Worm (Caenorhabditis elegans): ENCODE data around the gene icd-1.
A peak's percentile ranks its signal among the peaks of the same experiment; 100 is the strongest.
"Not testable (repeated sequence)": the region's sequence is repeated elsewhere in the genome, so short reads cannot be mapped to it uniquely, and the experiment has no call there.

The icd-1 gene

DNA sequence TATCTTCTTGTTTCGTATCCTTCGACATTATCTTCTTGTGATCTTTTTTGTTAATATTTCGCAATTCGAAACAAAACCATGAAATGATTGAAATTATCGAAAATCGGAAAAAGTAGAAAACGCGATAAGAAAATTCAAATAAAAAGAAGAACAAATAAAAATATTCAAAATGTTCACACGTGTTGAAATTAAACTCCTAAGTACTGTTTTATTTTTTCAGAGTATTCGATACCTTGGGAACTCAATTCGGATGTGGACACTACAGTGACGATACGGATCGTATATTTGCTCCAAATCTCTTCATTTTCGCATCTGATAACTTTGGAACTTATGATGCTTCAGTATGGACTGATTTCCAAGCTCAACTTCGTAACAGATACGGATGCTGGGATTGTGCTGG, 47.7 kb upstream of the icd-1 start, which contains the start of gene T19D12.5:
Gene T19D12.5 (minus strand): TSS at position 101 of the 400 bp plus-strand sequence.
- TF ChIP-seq ztf-25 (GFP tag; IDR thresholded peaks at IDR 0.05) (no peak), cebp-1 (GFP tag; IDR thresholded peaks at IDR 0.05) (no peak), cebp-1 (tag; optimal IDR thresholded peaks at IDR 0.05) (peak; percentile 13)

DNA sequence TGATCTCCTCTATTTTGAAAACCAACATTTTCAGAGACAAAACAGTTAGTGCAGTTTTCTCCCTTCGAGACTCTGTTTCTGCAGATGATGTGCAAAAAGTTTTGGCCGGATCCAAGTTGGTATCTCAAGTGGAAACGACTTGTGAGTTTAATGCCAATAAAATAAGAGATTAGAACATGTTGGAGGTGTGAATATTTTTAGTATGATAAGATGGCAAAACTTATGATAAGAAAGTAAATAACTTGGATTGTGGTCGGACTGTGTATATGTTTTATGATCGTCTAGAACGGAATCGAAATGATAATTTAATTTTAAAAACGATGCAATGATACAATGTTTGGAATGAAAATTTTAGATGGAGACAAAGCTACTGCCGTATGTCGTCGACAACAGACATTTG, 43.5 kb upstream of the icd-1 start:
- TF ChIP-seq ccch-3 (GFP tag; optimal IDR thresholded peaks at IDR 0.05) (no peak), rcor-1 (GFP tag; IDR thresholded peaks at IDR 0.05) (no peak), rpc-1 (optimal IDR thresholded peaks at IDR 0.05) (no peak), rpc-1 (tag; optimal IDR thresholded peaks at IDR 0.05) (no peak), B0019.2 (GFP tag; conservative IDR thresholded peaks at IDR 0.05) (no peak), lin-54 (GFP tag; optimal IDR thresholded peaks at IDR 0.05) (no peak), hlh-12 (tag; optimal IDR thresholded peaks at IDR 0.05) (no peak), zim-3 (tag; optimal IDR thresholded peaks at IDR 0.05) (no peak), C06A6.2 (GFP tag; conservative IDR thresholded peaks at IDR 0.05) (no peak), dpff-1 (tag; optimal IDR thresholded peaks at IDR 0.05) (no peak), cebp-1 (GFP tag; IDR thresholded peaks at IDR 0.05) (no peak), cebp-1 (tag; optimal IDR thresholded peaks at IDR 0.05) (no peak)

DNA sequence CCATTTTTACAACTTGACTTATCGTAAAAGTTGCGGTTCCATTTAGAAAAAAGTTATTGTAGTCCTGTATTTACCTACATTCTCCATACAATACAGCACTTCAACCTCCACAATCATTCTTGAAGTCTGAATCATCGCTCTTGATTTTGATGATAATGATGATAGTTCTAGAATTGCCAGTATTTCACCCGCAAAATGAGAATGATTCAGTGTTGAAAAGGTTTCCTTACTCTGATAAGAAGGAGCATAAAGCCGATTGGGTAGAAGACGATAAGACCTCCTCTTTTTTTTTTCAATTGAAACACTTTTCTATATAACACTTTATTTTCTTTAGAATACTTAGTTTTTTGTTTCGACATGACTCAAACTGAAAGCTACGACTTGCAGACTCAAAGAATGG, 42.4 kb upstream of the icd-1 start, which contains the start of gene T19D12.4:
Gene T19D12.4 (plus strand): TSS at position 295 of the 400 bp plus-strand sequence.
- TF ChIP-seq nhr-80 (tag; optimal IDR thresholded peaks at IDR 0.05): peak; percentile 11
- no peak for TF ChIP-seq ztf-26 (tag; optimal IDR thresholded peaks at IDR 0.05)
- TF ChIP-seq chd-7 (tag; optimal IDR thresholded peaks at IDR 0.05): no peak

DNA sequence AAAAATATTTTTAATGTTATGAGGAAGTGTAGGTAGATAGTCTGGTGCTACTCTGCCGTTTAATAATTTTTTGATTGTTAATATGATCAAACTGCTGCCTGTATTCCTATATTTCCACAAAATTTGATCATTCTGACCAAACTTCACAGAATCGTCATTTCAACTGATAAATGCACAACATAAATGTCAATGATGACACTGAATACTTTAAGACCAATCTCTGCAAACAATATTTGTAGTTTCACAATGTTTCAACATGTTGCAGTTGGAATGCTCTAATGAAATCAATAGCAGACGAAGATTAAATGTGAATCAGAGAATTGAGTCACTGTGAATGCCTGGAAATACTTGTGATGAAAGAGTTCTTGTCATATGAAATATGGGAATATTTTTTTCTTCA, 41.3 kb upstream of the icd-1 start:
- TF ChIP-seq dpl-1 (GFP tag; optimal IDR thresholded peaks at IDR 0.05): no peak
- TF ChIP-seq somi-1 (GFP tag; optimal IDR thresholded peaks at IDR 0.05): no peak
- peak; percentile 88 for TF ChIP-seq unc-62 (GFP tag; optimal IDR thresholded peaks at IDR 0.05)
- TF ChIP-seq nhr-80 (tag; optimal IDR thresholded peaks at IDR 0.05): peak; percentile 1

DNA sequence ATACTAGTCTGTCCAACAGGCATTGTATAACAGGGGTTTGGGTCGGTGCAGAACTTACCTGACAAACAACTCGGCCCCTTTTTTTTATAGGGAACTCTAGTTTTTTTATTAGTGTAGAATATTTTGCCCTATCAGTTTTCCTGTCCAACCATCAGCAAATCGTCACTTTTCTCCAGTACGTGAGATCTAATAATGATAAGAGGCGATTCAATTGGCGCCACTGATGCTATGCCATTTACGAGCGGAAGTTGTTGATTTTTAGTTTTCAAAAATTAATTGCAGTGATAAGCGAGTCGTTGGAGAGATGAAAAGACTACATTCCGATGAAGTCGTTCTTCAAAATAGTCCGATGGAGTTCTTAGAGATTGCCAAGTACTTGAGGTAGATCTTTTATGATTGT, 39.9 kb upstream of the icd-1 start:
- TF ChIP-seq Y95B8A.8 (GFP tag; IDR thresholded peaks at IDR 0.05) (no peak), nhr-80 (tag; optimal IDR thresholded peaks at IDR 0.05) (peak; percentile 28)

DNA sequence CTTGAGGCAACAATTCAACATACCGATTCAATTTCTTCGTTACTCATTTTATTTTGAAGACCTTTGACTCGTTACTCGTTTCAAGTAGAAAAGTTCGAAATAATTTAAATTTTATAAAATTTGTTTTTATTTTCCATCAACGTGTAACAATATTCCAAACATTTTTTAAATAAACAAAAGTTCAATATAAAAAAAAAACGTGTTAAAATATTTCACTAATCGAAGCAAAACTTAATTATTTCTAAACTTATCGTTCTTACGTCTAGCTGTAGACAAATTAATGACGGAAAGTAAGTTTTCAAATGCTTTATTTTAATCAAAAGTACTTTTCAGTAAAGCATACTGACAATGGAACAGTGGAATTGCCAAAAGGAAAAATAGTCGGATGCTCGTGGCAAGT, 38.7 kb upstream of the icd-1 start, which contains the start of the genes F54H5.5 and F54H5.2:
Gene F54H5.5 (minus strand): TSS at position 101 of the 400 bp plus-strand sequence.
Gene F54H5.2 (plus strand): TSS at position 303 of the 400 bp plus-strand sequence.
- not testable (repeated sequence) for TF ChIP-seq lag-1 (GFP tag; IDR thresholded peaks at IDR 0.05); ztf-18 (tag; optimal IDR thresholded peaks at IDR 0.05); mxl-1 (tag; optimal IDR thresholded peaks at IDR 0.05)

DNA sequence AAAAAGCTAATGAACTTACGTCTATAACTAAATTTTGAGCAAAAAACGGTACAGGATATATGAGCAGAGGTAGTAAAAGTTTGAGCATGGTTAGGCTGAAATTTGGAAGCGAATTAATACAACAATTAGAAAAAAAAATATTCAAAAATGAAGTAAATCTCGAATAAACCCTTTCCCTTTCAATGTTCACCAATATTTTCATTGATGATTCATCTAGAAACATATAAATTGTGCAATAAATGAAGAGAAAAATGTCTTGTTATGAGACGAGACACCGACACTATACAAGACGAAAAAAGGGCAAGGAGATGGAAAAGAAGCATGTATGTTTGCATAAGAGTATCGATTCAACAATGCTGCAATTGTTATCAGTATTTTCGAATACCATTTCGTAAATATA, 36.8 kb upstream of the icd-1 start, which contains the start of gene F54H5.14:
Gene F54H5.14 (minus strand): TSS at position 101 of the 400 bp plus-strand sequence.
- peak; percentile 0 for TF ChIP-seq nhr-80 (tag; optimal IDR thresholded peaks at IDR 0.05)
- no peak for TF ChIP-seq ekl-4 (GFP tag; IDR thresholded peaks at IDR 0.05)

DNA sequence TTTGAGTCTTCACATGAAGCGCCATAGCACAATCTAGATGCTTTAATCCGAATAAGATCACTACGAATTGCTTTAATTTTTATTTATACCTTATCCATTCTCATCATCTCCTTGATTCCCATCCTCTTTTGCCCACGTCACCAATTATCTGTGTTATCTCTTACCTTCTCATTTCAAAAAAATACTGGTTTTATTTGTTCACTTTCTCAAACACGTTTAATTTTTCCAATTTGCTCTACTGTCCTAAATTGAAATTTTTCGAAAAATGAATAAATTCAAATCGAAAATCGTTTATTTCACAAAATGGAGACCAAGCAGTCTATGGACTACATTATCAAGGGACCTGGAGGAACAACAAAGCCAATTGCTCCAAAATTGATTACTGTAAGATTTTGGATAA, 33.4 kb upstream of the icd-1 start, which contains the start of gene F54H5.3:
Gene F54H5.3 (plus strand): TSS at position 301 of the 400 bp plus-strand sequence.
- TF ChIP-seq mxl-1 (tag; optimal IDR thresholded peaks at IDR 0.05) (no peak), F22D6.2 (tag; optimal IDR thresholded peaks at IDR 0.05) (no peak), mcd-1 (GFP tag; IDR thresholded peaks at IDR 0.05) (no peak), nhr-27 (tag; optimal IDR thresholded peaks at IDR 0.05) (no peak), hlh-26 (GFP tag; conservative IDR thresholded peaks at IDR 0.05) (no peak), F57C9.4 (tag; optimal IDR thresholded peaks at IDR 0.05) (no peak), nhr-179 (tag; optimal IDR thresholded peaks at IDR 0.05) (no peak), nhr-90 (tag; optimal IDR thresholded peaks at IDR 0.05) (no peak), K11D2.4 (GFP tag; IDR thresholded peaks at IDR 0.05) (no peak)
